Worm (Caenorhabditis elegans) whole organism, young adult: Measurements from ENCODE around the gene F52E4.5.

Experiments used
- B0035.1 ChIP-seq: sonication (generic microtip); optimal IDR thresholded peaks from 2 replicates; lab custom pipeline; 2016; ENCODE audit warnings: missing genetic modification characterization, mild to moderate bottlenecking, missing compliant biosample characterization, missing genotype, missing genetic modification reagents
- F52B5.7 ChIP-seq: sonication (generic microtip); optimal IDR thresholded peaks from 2 replicates; lab custom pipeline; 2016; ENCODE audit warnings: mild to moderate bottlenecking, missing genetic modification characterization, missing compliant biosample characterization
- K11D2.4 ChIP-seq: fragments of 200-800 bp; sonication (Bioruptor generic); IDR thresholded peaks from 2 replicates; pipeline ENCODE4 v1.3.6; 2022; ENCODE audit warnings: missing genetic modification reagents, missing genetic modification characterization, missing compliant biosample characterization
- Y53G8AR.9 ChIP-seq: fragments of 200-800 bp; sonication (Bioruptor generic); conservative IDR thresholded peaks from 2 replicates; pipeline ENCODE4 v1.3.6; 2022; ENCODE audit warnings: missing genetic modification reagents, missing genetic modification characterization, missing compliant biosample characterization
- Y56A3A.18 ChIP-seq: fragments of 200-800 bp; sonication (Bioruptor generic); IDR thresholded peaks from 2 replicates; pipeline ENCODE4 v1.3.6; 2022; ENCODE audit warnings: missing genetic modification reagents, missing genetic modification characterization, missing compliant biosample characterization
- aptf-2 ChIP-seq: fragments of 200-800 bp; sonication (Bioruptor generic); conservative IDR thresholded peaks from 2 replicates; pipeline ENCODE4 v1.3.6; 2022; ENCODE audit warnings: missing genetic modification reagents, missing genetic modification characterization, missing compliant biosample characterization
- aptf-3 ChIP-seq: fragments of 200-800 bp; sonication (Bioruptor generic); IDR thresholded peaks from 2 replicates; pipeline ENCODE4 v1.3.6; 2022; ENCODE audit warnings: missing genetic modification characterization, missing compliant biosample characterization
- atf-7 ChIP-seq: sonication (generic microtip); optimal IDR thresholded peaks from 2 replicates; lab custom pipeline; 2017; ENCODE audit warnings: mild to moderate bottlenecking, missing genetic modification characterization, missing compliant biosample characterization
- athp-1 ChIP-seq: sonication (generic microtip); optimal IDR thresholded peaks from 2 replicates; lab custom pipeline; 2017; ENCODE audit warnings: mild to moderate bottlenecking, missing genetic modification characterization, missing compliant biosample characterization
- attf-3 ChIP-seq: fragments of 200-800 bp; sonication (Bioruptor generic); conservative IDR thresholded peaks from 2 replicates; pipeline ENCODE4 v1.3.6; 2022; ENCODE audit warnings: missing genetic modification reagents, missing genetic modification characterization, missing compliant biosample characterization
- attf-6 ChIP-seq: fragments of 200-800 bp; sonication (Bioruptor generic); IDR thresholded peaks from 2 replicates; pipeline ENCODE4 v1.3.6; 2022; ENCODE audit warnings: missing genetic modification reagents, missing genetic modification characterization, missing compliant biosample characterization
- bed-2 ChIP-seq: fragments of 200-800 bp; sonication (Bioruptor generic); IDR thresholded peaks from 2 replicates; pipeline ENCODE4 v1.3.6; 2022; ENCODE audit warnings: missing genetic modification reagents, missing genetic modification characterization, missing compliant biosample characterization
- cebp-1 ChIP-seq, 2 experiments: fragments of 200-800 bp in 1 of 2; sonication (Bioruptor generic) in 1 of 2; sonication (generic microtip) in 1 of 2; IDR thresholded peaks in 1 of 2; optimal IDR thresholded peaks in 1 of 2; 2 replicates each; pipeline versions ENCODE4 v1.3.6 to Lab custom; 2017 to 2022; ENCODE audit warnings: missing compliant biosample characterization in 2 of 2, missing genetic modification characterization in 2 of 2, mild to moderate bottlenecking in 1 of 2, missing genetic modification reagents in 1 of 2, moderate library complexity in 1 of 2
- cebp-2 ChIP-seq: fragments of 200-800 bp; sonication (Bioruptor generic); IDR thresholded peaks from 2 replicates; pipeline ENCODE4 v1.3.6; 2022; ENCODE audit warnings: missing genetic modification characterization, missing compliant biosample characterization
- ceh-100 ChIP-seq: fragments of 200-800 bp; sonication (Bioruptor generic); IDR thresholded peaks from 2 replicates; pipeline ENCODE4 v1.3.6; 2022; ENCODE audit warnings: missing genetic modification reagents, missing genetic modification characterization, missing compliant biosample characterization
- ceh-40 ChIP-seq: fragments of 200-800 bp; sonication (Bioruptor generic); IDR thresholded peaks from 2 replicates; pipeline ENCODE4 v1.3.6; 2022; ENCODE audit warnings: missing genetic modification characterization, missing compliant biosample characterization
- ceh-79 ChIP-seq: sonication (generic microtip); optimal IDR thresholded peaks from 2 replicates; lab custom pipeline; 2017; ENCODE audit warnings: mild to moderate bottlenecking, missing genetic modification characterization, missing compliant biosample characterization
- dpl-1 ChIP-seq: fragments of 150-350 bp; optimal IDR thresholded peaks from 2 replicates; lab custom pipeline; 2014; ENCODE audit warnings: missing biosample characterization, missing genetic modification reagents, missing genetic modification characterization
- egl-44 ChIP-seq: fragments of 200-800 bp; sonication (Bioruptor generic); IDR thresholded peaks from 2 replicates; pipeline ENCODE4 v1.3.6; 2022; ENCODE audit warnings: missing genetic modification reagents, missing genetic modification characterization, missing compliant biosample characterization
- ekl-4 ChIP-seq: fragments of 200-800 bp; sonication (Bioruptor generic); IDR thresholded peaks from 2 replicates; pipeline ENCODE4 v1.3.6; 2022; ENCODE audit warnings: missing genetic modification reagents, missing genetic modification characterization, missing compliant biosample characterization
- fkh-3 ChIP-seq: sonication (generic microtip); optimal IDR thresholded peaks from 2 replicates; lab custom pipeline; 2016; ENCODE audit warnings: mild to moderate bottlenecking, missing genetic modification characterization, missing compliant biosample characterization
- gei-17 ChIP-seq: fragments of 200-800 bp; sonication (Bioruptor generic); optimal IDR thresholded peaks from 2 replicates; lab custom pipeline; 2018; ENCODE audit warnings: mild to moderate bottlenecking, missing genetic modification characterization, missing compliant biosample characterization
- lin-35 ChIP-seq, 3 experiments: fragments of 150-350 bp in 2 of 3; sonication (generic microtip) in 1 of 3; optimal IDR thresholded peaks; 2 replicates each; lab custom pipeline; 2014 to 2018; ENCODE audit warnings: missing biosample characterization in 3 of 3, missing genetic modification characterization in 3 of 3, missing genetic modification reagents in 3 of 3
- lin-40 ChIP-seq: sonication (generic microtip); optimal IDR thresholded peaks from 2 replicates; lab custom pipeline; 2016; ENCODE audit warnings: missing genetic modification characterization, mild to moderate bottlenecking, missing compliant biosample characterization, missing genotype, missing genetic modification reagents
- lin-54 ChIP-seq: fragments of 200-800 bp; sonication (Bioruptor generic); optimal IDR thresholded peaks from 2 replicates; lab custom pipeline; 2018; ENCODE audit warnings: mild to moderate bottlenecking, missing genetic modification characterization, missing compliant biosample characterization
- lsy-27 ChIP-seq: sonication (generic microtip); optimal IDR thresholded peaks from 2 replicates; lab custom pipeline; 2017; ENCODE audit warnings: missing genetic modification characterization, mild to moderate bottlenecking, missing compliant biosample characterization, antibody characterized with exemption, missing genotype, borderline replicate concordance; ENCODE audit not compliant: insufficient read depth
- madf-10 ChIP-seq: sonication (generic microtip); optimal IDR thresholded peaks from 2 replicates; lab custom pipeline; 2016; ENCODE audit warnings: mild to moderate bottlenecking, missing genetic modification characterization, missing compliant biosample characterization
- madf-3 ChIP-seq: fragments of 200-800 bp; sonication (Bioruptor generic); IDR thresholded peaks from 2 replicates; pipeline ENCODE4 v1.3.6; 2022; ENCODE audit warnings: missing genetic modification reagents, missing genetic modification characterization, missing compliant biosample characterization
- mes-4 ChIP-seq: sonication (generic microtip); optimal IDR thresholded peaks from 2 replicates; lab custom pipeline; 2016; ENCODE audit warnings: missing genotype, missing genetic modification characterization, missing compliant biosample characterization
- mxl-1 ChIP-seq: sonication (generic microtip); optimal IDR thresholded peaks from 2 replicates; lab custom pipeline; 2016; ENCODE audit warnings: missing genetic modification characterization, missing compliant biosample characterization
- nhr-120 ChIP-seq: fragments of 200-800 bp; sonication (Bioruptor generic); IDR thresholded peaks from 2 replicates; pipeline ENCODE4 v1.3.6; 2022; ENCODE audit warnings: missing genetic modification characterization, missing compliant biosample characterization
- nhr-27 ChIP-seq: fragments of 200-800 bp; sonication (Bioruptor generic); optimal IDR thresholded peaks from 2 replicates; lab custom pipeline; 2018; ENCODE audit warnings: mild to moderate bottlenecking, missing genetic modification characterization, moderate library complexity, missing compliant biosample characterization
- pbrm-1 ChIP-seq: fragments of 200-800 bp; sonication (Bioruptor generic); IDR thresholded peaks from 2 replicates; pipeline ENCODE4 v1.3.6; 2022; ENCODE audit warnings: missing genetic modification reagents, missing genetic modification characterization, missing compliant biosample characterization
- rcor-1 ChIP-seq: fragments of 200-800 bp; sonication (Bioruptor generic); IDR thresholded peaks from 2 replicates; pipeline ENCODE4 v1.3.6; 2022; ENCODE audit warnings: missing genetic modification reagents, missing genetic modification characterization, missing compliant biosample characterization
- rec-8 ChIP-seq, 2 experiments: sonication (generic microtip); optimal IDR thresholded peaks; 2 replicates each; lab custom pipeline; 2016; ENCODE audit warnings: mild to moderate bottlenecking in 2 of 2, missing genetic modification characterization in 2 of 2, missing genetic modification reagents in 2 of 2, missing genotype in 2 of 2, missing biosample characterization in 1 of 2, missing compliant biosample characterization in 1 of 2, moderate library complexity in 1 of 2
- rpc-1 ChIP-seq, 2 experiments: fragments of 150-350 bp in 1 of 2; sonication (generic microtip) in 1 of 2; optimal IDR thresholded peaks; 2 replicates each; lab custom pipeline; 2014 to 2018; ENCODE audit warnings: missing biosample characterization in 1 of 2, missing genetic modification characterization in 1 of 2, missing genetic modification reagents in 1 of 2, missing genotype in 1 of 2
- snpc-1.3 ChIP-seq: sonication (generic microtip); optimal IDR thresholded peaks from 2 replicates; lab custom pipeline; 2017; ENCODE audit warnings: missing genetic modification characterization, mild to moderate bottlenecking, missing compliant biosample characterization, antibody characterized with exemption, moderate library complexity, missing genotype, missing genetic modification reagents; ENCODE audit not compliant: insufficient read depth
- snpc-3.4 ChIP-seq: sonication (generic microtip); optimal IDR thresholded peaks from 2 replicates; lab custom pipeline; 2017; ENCODE audit warnings: missing genetic modification characterization, mild to moderate bottlenecking, missing compliant biosample characterization, antibody characterized with exemption, moderate library complexity, missing genotype, missing genetic modification reagents
- tbx-9 ChIP-seq: sonication (generic microtip); optimal IDR thresholded peaks from 2 replicates; lab custom pipeline; 2016; ENCODE audit warnings: borderline replicate concordance, missing genetic modification characterization, inconsistent platforms, missing compliant biosample characterization
- ztf-22 ChIP-seq: fragments of 200-800 bp; sonication (Bioruptor generic); optimal IDR thresholded peaks from 2 replicates; lab custom pipeline; 2018; ENCODE audit warnings: mild to moderate bottlenecking, missing genetic modification characterization, moderate library complexity, missing compliant biosample characterization
- ztf-25 ChIP-seq: fragments of 200-800 bp; sonication (Bioruptor generic); IDR thresholded peaks from 2 replicates; pipeline ENCODE4 v1.3.6; 2022; ENCODE audit warnings: missing genetic modification reagents, missing genetic modification characterization, missing compliant biosample characterization
- ztf-6 ChIP-seq: fragments of 200-800 bp; sonication (Bioruptor generic); IDR thresholded peaks from 2 replicates; pipeline ENCODE4 v1.3.6; 2022; ENCODE audit warnings: missing genetic modification reagents, missing genetic modification characterization, missing compliant biosample characterization

F52E4.5 gene

ce11 chrX:3116033-3116876, 29.1 kb upstream of the F52E4.5 start, which contains the start of gene mai-1 (continued):
- TF ChIP-seq madf-3 (GFP tag; lab: Robert Waterston, UW) (0 out of 2 replicates have a peak, but pooled peaks have one; percentile 35), B0035.1 (tag; lab: Kevin White, UChicago) (no peak), cebp-2 (GFP tag; lab: Robert Waterston, UW) (no peak), aptf-3 (GFP tag; lab: Robert Waterston, UW) (no peak), lin-35 (GFP tag; optimal IDR thresholded peaks at IDR 0.05; lab: Kevin White, UChicago) (no peak), K11D2.4 (GFP tag; lab: Robert Waterston, UW) (peak; percentile 36; the same call in 1 of the 2 replicates), tbx-9 (tag; lab: Kevin White, UChicago) (no peak), cebp-1 (GFP tag; IDR thresholded peaks at IDR 0.05; lab: Robert Waterston, UW) (no peak), cebp-1 (tag; optimal IDR thresholded peaks at IDR 0.05; lab: Kevin White, UChicago) (peak; percentile 17), lin-40 (tag; lab: Kevin White, UChicago) (peak; percentile 39), attf-3 (no peak), bed-2 (no peak), mxl-1 (tag; lab: Kevin White, UChicago) (no peak), F52B5.7 (no peak), mes-4 (tag; lab: Kevin White, UChicago) (no peak), Y53G8AR.9 (GFP tag; lab: Robert Waterston, UW) (no peak), rec-8 (tag; optimal IDR thresholded peaks at IDR 0.05; lab: Kevin White, UChicago) (no peak), atf-7 (tag; lab: Kevin White, UChicago) (no peak), ztf-6 (GFP tag; lab: Robert Waterston, UW) (no peak)

- TF ChIP-seq ztf-22 (GFP tag; lab: Kevin White, UChicago) = no peak
- 0 out of 2 replicates have a peak, but pooled peaks have one; percentile 18 for TF ChIP-seq Y56A3A.18 (GFP tag; lab: Robert Waterston, UW)
- TF ChIP-seq rcor-1 (GFP tag; lab: Robert Waterston, UW) = no peak
- no peak for TF ChIP-seq snpc-1.3 (tag; lab: Kevin White, UChicago)
- TF ChIP-seq fkh-3 (tag; lab: Kevin White, UChicago) = no peak
- no peak for TF ChIP-seq ceh-40
- TF ChIP-seq gei-17 (GFP tag; lab: Kevin White, UChicago) = no peak
- no peak for TF ChIP-seq egl-44 (GFP tag; lab: Robert Waterston, UW)
- no peak for TF ChIP-seq ztf-25 (GFP tag; lab: Robert Waterston, UW)
- no peak for TF ChIP-seq aptf-3 (GFP tag; lab: Robert Waterston, UW)
- no peak for TF ChIP-seq tbx-9 (tag; lab: Kevin White, UChicago)
- TF ChIP-seq nhr-120 = no peak
- TF ChIP-seq snpc-3.4 (tag; lab: Kevin White, UChicago) = no peak
- TF ChIP-seq lsy-27 (tag; lab: Kevin White, UChicago) = no peak
- no peak for TF ChIP-seq nhr-27 (tag; lab: Kevin White, UChicago)
- no peak for TF ChIP-seq rpc-1 (optimal IDR thresholded peaks at IDR 0.05; lab: Kevin White, UChicago)
- TF ChIP-seq rpc-1 (tag; optimal IDR thresholded peaks at IDR 0.05; lab: Kevin White, UChicago) = no peak
- peak; percentile 33 for TF ChIP-seq atf-7 (tag; lab: Kevin White, UChicago)
- no peak for TF ChIP-seq attf-6 (GFP tag; lab: Robert Waterston, UW)
- no peak for TF ChIP-seq ceh-79 (tag; lab: Kevin White, UChicago)
- no peak for TF ChIP-seq lin-54 (GFP tag; lab: Kevin White, UChicago)
- TF ChIP-seq madf-10 (tag; lab: Kevin White, UChicago) = no peak
- no peak for TF ChIP-seq athp-1 (tag; lab: Kevin White, UChicago)
- no peak for TF ChIP-seq rec-8 (tag; optimal IDR thresholded peaks at IDR 0.05; lab: Kevin White, UChicago)
- TF ChIP-seq ceh-100 (GFP tag; lab: Robert Waterston, UW) = no peak
- TF ChIP-seq dpl-1 (GFP tag; lab: Kevin White, UChicago) = no peak
- no peak for TF ChIP-seq aptf-2 (GFP tag; lab: Robert Waterston, UW)
- TF ChIP-seq pbrm-1 = no peak
- TF ChIP-seq ekl-4 = peak; percentile 6; the same call in 1 of the 2 replicates
Observed at ce11 chrX:3115134-3116032, 28.2 kb upstream of the F52E4.5 start.
